Worm (Caenorhabditis elegans) whole organism, L3 larva: Measurements from ENCODE around the gene ZC132.3.
"Not testable (repeated sequence)": the region's sequence is repeated elsewhere in the genome, so short reads cannot be mapped to it uniquely, and the experiment has no call there.

ENCODE experiments used
- R02D3.7 ChIP-seq: fragments of 150-350 bp; optimal IDR thresholded peaks from 2 replicates; lab custom pipeline; 2014; ENCODE audit warnings: missing biosample characterization, missing genetic modification characterization
- ama-1 ChIP-seq: fragments of 150-350 bp; optimal IDR thresholded peaks from 2 replicates; lab custom pipeline; 2018
- ceh-28 ChIP-seq: fragments of 150-350 bp; optimal IDR thresholded peaks from 2 replicates; lab custom pipeline; 2014; ENCODE audit warnings: missing biosample characterization, missing genetic modification reagents, missing genetic modification characterization
- ceh-82 ChIP-seq: fragments of 150-350 bp; optimal IDR thresholded peaks from 2 replicates; lab custom pipeline; 2014; ENCODE audit warnings: missing biosample characterization, missing genetic modification characterization
- ceh-9 ChIP-seq: sonication (generic microtip); optimal IDR thresholded peaks from 2 replicates; lab custom pipeline; 2018; ENCODE audit warnings: missing biosample characterization, missing genetic modification characterization
- daf-12 ChIP-seq: fragments of 150-350 bp; optimal IDR thresholded peaks from 2 replicates; lab custom pipeline; 2014; ENCODE audit warnings: missing biosample characterization, missing genetic modification reagents, missing genetic modification characterization
- egl-5 ChIP-seq: fragments of 150-350 bp; optimal IDR thresholded peaks from 2 replicates; lab custom pipeline; 2017; ENCODE audit warnings: missing biosample characterization, missing genetic modification reagents, missing genetic modification characterization, inconsistent platforms
- elt-2 ChIP-seq: sonication (generic microtip); optimal IDR thresholded peaks from 2 replicates; lab custom pipeline; 2016; ENCODE audit warnings: missing genetic modification reagents, mild to moderate bottlenecking, missing genetic modification characterization, missing compliant biosample characterization
- elt-3 ChIP-seq, 3 experiments: fragments of 150-350 bp in 1 of 3; sonication (generic microtip) in 2 of 3; optimal IDR thresholded peaks; 2 replicates in 2 of 3; 4 replicates in 1 of 3; lab custom pipeline; 2014 to 2017; ENCODE audit warnings: missing biosample characterization in 3 of 3, missing genetic modification characterization in 3 of 3
- fkh-10 ChIP-seq: sonication (generic microtip); optimal IDR thresholded peaks from 2 replicates; lab custom pipeline; 2017; ENCODE audit warnings: missing biosample characterization, missing genetic modification reagents, missing genetic modification characterization
- fkh-2 ChIP-seq: fragments of 150-350 bp; optimal IDR thresholded peaks from 2 replicates; lab custom pipeline; 2014; ENCODE audit warnings: missing biosample characterization, missing genetic modification reagents, missing genetic modification characterization
- fos-1 ChIP-seq: fragments of 150-350 bp; optimal IDR thresholded peaks from 2 replicates; lab custom pipeline; 2014; ENCODE audit warnings: missing biosample characterization, missing genetic modification characterization
- hmg-11 ChIP-seq: sonication (generic microtip); optimal IDR thresholded peaks from 2 replicates; lab custom pipeline; 2016; ENCODE audit warnings: missing genetic modification characterization, missing compliant biosample characterization
- lin-15B ChIP-seq: fragments of 150-350 bp; optimal IDR thresholded peaks from 2 replicates; lab custom pipeline; 2014; ENCODE audit warnings: missing biosample characterization, missing genetic modification characterization
- lin-39 ChIP-seq: fragments of 150-350 bp; optimal IDR thresholded peaks from 2 replicates; lab custom pipeline; 2018; ENCODE audit warnings: missing biosample characterization, missing genetic modification reagents, missing genetic modification characterization
- lsy-12 ChIP-seq: sonication (generic microtip); optimal IDR thresholded peaks from 2 replicates; lab custom pipeline; 2016; ENCODE audit warnings: mild to moderate bottlenecking, missing genetic modification characterization, missing compliant biosample characterization
- mdl-1 ChIP-seq: fragments of 150-350 bp; optimal IDR thresholded peaks from 2 replicates; lab custom pipeline; 2014; ENCODE audit warnings: missing biosample characterization, missing genetic modification characterization
- mml-1 ChIP-seq: fragments of 150-350 bp; sonication (generic microtip); optimal IDR thresholded peaks from 3 replicates; lab custom pipeline; 2014; ENCODE audit warnings: missing biosample characterization, missing genetic modification characterization
- nfya-1 ChIP-seq: sonication (generic microtip); optimal IDR thresholded peaks from 2 replicates; lab custom pipeline; 2017; ENCODE audit warnings: missing genetic modification characterization, mild to moderate bottlenecking, missing compliant biosample characterization, antibody characterized with exemption, moderate library complexity; ENCODE audit not compliant: insufficient read depth
- nhr-237 ChIP-seq: fragments of 150-350 bp; optimal IDR thresholded peaks from 2 replicates; lab custom pipeline; 2014; ENCODE audit warnings: missing biosample characterization, missing genetic modification characterization
- nhr-25 ChIP-seq: sonication (generic microtip); optimal IDR thresholded peaks from 2 replicates; lab custom pipeline; 2017; ENCODE audit warnings: missing biosample characterization, missing genetic modification characterization
- nhr-28 ChIP-seq: fragments of 150-350 bp; optimal IDR thresholded peaks from 2 replicates; lab custom pipeline; 2014; ENCODE audit warnings: missing biosample characterization, missing genetic modification characterization
- nhr-43 ChIP-seq: sonication (generic microtip); optimal IDR thresholded peaks from 2 replicates; lab custom pipeline; 2016; ENCODE audit warnings: mild to moderate bottlenecking, missing genetic modification characterization, missing compliant biosample characterization; ENCODE audit not compliant: poor library complexity, severe bottlenecking
- nhr-77 ChIP-seq: fragments of 150-350 bp; optimal IDR thresholded peaks from 2 replicates; lab custom pipeline; 2014; ENCODE audit warnings: missing biosample characterization, missing genetic modification characterization
- sea-2 ChIP-seq: fragments of 150-350 bp; sonication (generic microtip); optimal IDR thresholded peaks from 4 replicates; lab custom pipeline; 2014; ENCODE audit warnings: missing biosample characterization, missing genetic modification reagents, missing genetic modification characterization
- snpc-4 ChIP-seq: fragments of 150-350 bp; optimal IDR thresholded peaks from 2 replicates; lab custom pipeline; 2014; ENCODE audit warnings: missing biosample characterization, missing genetic modification characterization
- tbx-2 ChIP-seq: sonication (generic microtip); optimal IDR thresholded peaks from 2 replicates; lab custom pipeline; 2016; ENCODE audit warnings: mild to moderate bottlenecking, missing genetic modification characterization, missing compliant biosample characterization
- unc-62 ChIP-seq: fragments of 150-350 bp; sonication (generic microtip); optimal IDR thresholded peaks from 4 replicates; lab custom pipeline; 2014; ENCODE audit warnings: missing biosample characterization, missing genetic modification reagents, missing genetic modification characterization
- zag-1 ChIP-seq: fragments of 150-350 bp; optimal IDR thresholded peaks from 2 replicates; lab custom pipeline; 2014; ENCODE audit warnings: missing biosample characterization, missing genetic modification characterization
- ztf-11 ChIP-seq: fragments of 150-350 bp; optimal IDR thresholded peaks from 2 replicates; lab custom pipeline; 2014; ENCODE audit warnings: missing biosample characterization, missing genetic modification characterization

The ZC132.3 gene

ce11 chrV:4295920-4296319 lies 3.7 kb downstream of the ZC132.3 start, which contains the start of gene F47D2.11:
Gene F47D2.11, minus strand, starts transcription at chrV:4296020.
- TF ChIP-seq sea-2 (GFP tag; lab: Kevin White, UChicago) (no peak), ztf-11 (no peak), ceh-28 (tag; lab: Kevin White, UChicago) (no peak), lin-39 (no peak), nhr-77 (tag; lab: Kevin White, UChicago) (no peak), zag-1 (tag; lab: Kevin White, UChicago) (no peak), fkh-10 (GFP tag; lab: Kevin White, UChicago) (no peak), lin-15B (tag; lab: Kevin White, UChicago) (no peak), nhr-28 (tag; lab: Kevin White, UChicago) (no peak), fkh-2 (no peak)

- not testable (repeated sequence) for TF ChIP-seq snpc-4 (tag; lab: Kevin White, UChicago); nhr-43; daf-12 (tag; lab: Kevin White, UChicago)
- TF ChIP-seq, all 47 proteins: peak for 0; not testable (repeated sequence) for 47
These were observed 6.2 kb downstream of the ZC132.3 start, which contains the start of gene srh-194 for ce11 chrV:4293425-4293824. Gene srh-194, minus strand, starts transcription at chrV:4293525.

ce11 chrV:4290093-4290492 lies 9.5 kb downstream of the ZC132.3 start, which contains the start of gene srh-193:
Gene srh-193, minus strand, starts transcription at chrV:4290193.
- TF ChIP-seq ceh-9 (tag; lab: Kevin White, UChicago); mdl-1 (tag; lab: Kevin White, UChicago); ama-1 (lab: Kevin White, UChicago): not testable (repeated sequence)

DNA sequence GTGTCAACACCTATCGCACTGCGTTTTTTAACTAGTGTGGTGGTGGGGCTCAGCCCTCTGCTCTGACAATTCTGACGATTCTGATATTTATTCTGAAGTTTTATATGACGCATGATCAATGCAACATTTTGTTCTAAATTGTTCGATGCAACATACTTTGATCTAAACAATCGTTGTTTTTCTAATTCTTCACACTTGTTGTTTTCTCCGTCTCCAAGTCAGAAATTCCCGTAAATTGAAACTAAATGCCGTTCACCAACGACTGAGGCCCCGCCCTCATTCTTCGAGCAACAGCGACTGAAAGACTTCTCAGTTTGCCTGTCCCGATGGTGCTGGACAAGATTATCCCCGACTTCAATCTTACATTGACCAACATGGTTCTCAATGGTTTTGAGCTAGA lies 14.9 kb downstream of the ZC132.3 start, which contains the start of gene srt-19:
Gene srt-19, plus strand, starts transcription at position 301 of the 400 bp plus-strand sequence.
- TF ChIP-seq hmg-11 (tag; lab: Kevin White, UChicago); egl-5; mml-1: not testable (repeated sequence)

DNA sequence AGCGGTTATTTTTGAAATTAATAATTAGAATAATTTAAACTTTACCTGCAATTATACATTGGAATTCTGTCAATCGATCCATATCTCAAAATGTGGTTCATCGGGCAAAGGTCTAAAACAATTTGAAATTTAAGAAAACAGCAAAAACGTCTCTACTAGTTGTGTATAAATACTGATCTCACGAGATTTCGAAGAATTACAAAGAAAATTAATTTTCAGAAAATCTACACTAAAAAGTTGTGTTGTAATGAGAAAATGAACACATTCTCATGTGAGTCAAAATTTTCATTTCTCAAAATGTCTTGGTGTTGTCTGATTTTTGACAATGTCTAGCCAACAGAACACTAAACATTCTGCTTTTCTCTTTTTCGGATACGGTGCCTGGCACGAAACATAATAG lies 17.9 kb downstream of the ZC132.3 start, which contains the start of gene srt-37:
Gene srt-37, minus strand, starts transcription at position 101 of the 400 bp plus-strand sequence.
- not testable (repeated sequence) for TF ChIP-seq nhr-77 (tag; lab: Kevin White, UChicago); nhr-28 (tag; lab: Kevin White, UChicago); ceh-82

- TF ChIP-seq unc-62 (GFP tag; lab: Kevin White, UChicago); nhr-25 (tag; lab: Kevin White, UChicago); elt-3 (tag; optimal IDR thresholded peaks at IDR 0.05; lab: Kevin White, UChicago): not testable (repeated sequence)
These were observed 20.9 kb downstream of the ZC132.3 start, which contains the start of gene srt-20 for ce11 chrV:4278735-4279134. Gene srt-20, minus strand, starts transcription at chrV:4278835.

- TF ChIP-seq ceh-82 (no peak), tbx-2 (tag; lab: Kevin White, UChicago) (no peak), elt-2 (tag; lab: Kevin White, UChicago) (no peak), mdl-1 (tag; lab: Kevin White, UChicago) (no peak), nhr-237 (no peak), ceh-28 (tag; lab: Kevin White, UChicago) (no peak), fos-1 (tag; lab: Kevin White, UChicago) (no peak), snpc-4 (tag; lab: Kevin White, UChicago) (no peak), nfya-1 (tag; lab: Kevin White, UChicago) (no peak), R02D3.7 (tag; lab: Kevin White, UChicago) (no peak), lsy-12 (tag; lab: Kevin White, UChicago) (no peak)
These were observed 26.3 kb downstream of the ZC132.3 start for ce11 chrV:4273372-4273771.
